Worm (Caenorhabditis elegans) whole organism, L4 larva: Measurements from ENCODE around the gene K10H10.13.
A peak's percentile ranks its signal among the peaks of the same experiment; 100 is the strongest.

Source experiments
- F37D6.2 ChIP-seq: sonication (generic microtip); optimal IDR thresholded peaks from 2 replicates; lab custom pipeline; 2016; ENCODE audit warnings: mild to moderate bottlenecking, missing genetic modification characterization, missing compliant biosample characterization
- Y48G9A.11 ChIP-seq: fragments of 200-800 bp; sonication (Bioruptor generic); IDR thresholded peaks from 2 replicates; pipeline ENCODE4 v1.3.6; 2022; ENCODE audit warnings: missing genetic modification reagents, missing genetic modification characterization, missing compliant biosample characterization
- aha-1 ChIP-seq: fragments of 150-350 bp; peaks from one replicate; lab custom pipeline; 2014; ENCODE audit warnings: missing biosample characterization, missing genetic modification characterization
- ama-1 ChIP-seq: fragments of 150-350 bp; optimal IDR thresholded peaks from 2 replicates; lab custom pipeline; 2014; ENCODE audit warnings: inconsistent platforms, mixed read lengths
- ceh-62 ChIP-seq: sonication (generic microtip); optimal IDR thresholded peaks from 2 replicates; lab custom pipeline; 2017; ENCODE audit warnings: missing biosample characterization, missing genetic modification characterization
- daf-12 ChIP-seq: fragments of 150-350 bp; optimal IDR thresholded peaks from 2 replicates; lab custom pipeline; 2014; ENCODE audit warnings: missing biosample characterization, missing genetic modification reagents, missing genetic modification characterization
- daf-16 ChIP-seq, 3 experiments: sonication (generic microtip); optimal IDR thresholded peaks; 2 replicates each; lab custom pipeline; 2016 to 2017; ENCODE audit warnings: missing genetic modification characterization in 3 of 3, missing genetic modification reagents in 3 of 3, mild to moderate bottlenecking in 2 of 3, missing compliant biosample characterization in 2 of 3, missing biosample characterization in 1 of 3, moderate library complexity in 1 of 3
- daf-19 ChIP-seq: fragments of 200-800 bp; sonication (Bioruptor generic); conservative IDR thresholded peaks from 2 replicates; pipeline ENCODE4 v1.3.6; 2022; ENCODE audit warnings: missing genetic modification characterization, missing compliant biosample characterization
- dmd-6 ChIP-seq: fragments of 200-800 bp; sonication (Bioruptor generic); IDR thresholded peaks from 2 replicates; pipeline ENCODE4 v1.3.6; 2022; ENCODE audit warnings: missing genetic modification reagents, missing genetic modification characterization, missing compliant biosample characterization
- dve-1 ChIP-seq: sonication (generic microtip); optimal IDR thresholded peaks from 2 replicates; lab custom pipeline; 2017; ENCODE audit warnings: antibody characterized with exemption, mild to moderate bottlenecking, missing genetic modification characterization, missing compliant biosample characterization; ENCODE audit not compliant: insufficient read depth
- gei-8 ChIP-seq: fragments of 200-800 bp; sonication (Bioruptor generic); optimal IDR thresholded peaks from 2 replicates; lab custom pipeline; 2018; ENCODE audit warnings: mild to moderate bottlenecking, missing genetic modification characterization, missing compliant biosample characterization
- hif-1 ChIP-seq, 2 experiments: sonication (generic microtip); optimal IDR thresholded peaks; 2 replicates each; lab custom pipeline; 2016 to 2017; ENCODE audit warnings: missing compliant biosample characterization in 2 of 2, missing genetic modification characterization in 2 of 2, missing genetic modification reagents in 2 of 2, missing genotype in 2 of 2, mild to moderate bottlenecking in 1 of 2
- hlh-11 ChIP-seq: fragments of 200-800 bp; sonication (Bioruptor generic); optimal IDR thresholded peaks from 2 replicates; lab custom pipeline; 2018; ENCODE audit warnings: mild to moderate bottlenecking, missing genetic modification characterization, missing compliant biosample characterization
- hlh-30 ChIP-seq: sonication (generic microtip); optimal IDR thresholded peaks from 2 replicates; lab custom pipeline; 2017; ENCODE audit warnings: antibody characterized with exemption, mild to moderate bottlenecking, missing genetic modification characterization, missing compliant biosample characterization; ENCODE audit not compliant: insufficient read depth
- lim-7 ChIP-seq: fragments of 200-800 bp; sonication (Bioruptor generic); IDR thresholded peaks from 2 replicates; pipeline ENCODE4 v1.3.6; 2022; ENCODE audit warnings: missing genetic modification characterization, missing compliant biosample characterization
- lsy-2 ChIP-seq, 2 experiments: fragments of 150-350 bp in 1 of 2; sonication (generic microtip) in 1 of 2; optimal IDR thresholded peaks; 2 replicates each; lab custom pipeline; 2014 to 2017; ENCODE audit warnings: missing biosample characterization in 2 of 2, missing genetic modification characterization in 2 of 2
- mdl-1 ChIP-seq, 2 experiments: fragments of 150-350 bp in 1 of 2; sonication (generic microtip) in 1 of 2; optimal IDR thresholded peaks; 2 replicates each; lab custom pipeline; 2014 to 2017; ENCODE audit warnings: missing biosample characterization in 2 of 2, missing genetic modification characterization in 2 of 2
- mdt-29 ChIP-seq: fragments of 200-800 bp; sonication (Bioruptor generic); IDR thresholded peaks from 2 replicates; pipeline ENCODE4 v1.3.6; 2022; ENCODE audit warnings: missing genetic modification reagents, missing genetic modification characterization, missing compliant biosample characterization
- mep-1 ChIP-seq: fragments of 150-350 bp; sonication (generic microtip); optimal IDR thresholded peaks from 3 replicates; lab custom pipeline; 2014; ENCODE audit warnings: missing biosample characterization, missing genetic modification characterization
- mxl-3 ChIP-seq: fragments of 200-800 bp; sonication (Bioruptor generic); optimal IDR thresholded peaks from 2 replicates; lab custom pipeline; 2018; ENCODE audit warnings: mild to moderate bottlenecking, missing genetic modification characterization, missing compliant biosample characterization
- nhr-102 ChIP-seq: sonication (generic microtip); optimal IDR thresholded peaks from 2 replicates; lab custom pipeline; 2016; ENCODE audit warnings: mild to moderate bottlenecking, missing genetic modification characterization, moderate library complexity, missing compliant biosample characterization
- nhr-25 ChIP-seq: sonication (generic microtip); optimal IDR thresholded peaks from 2 replicates; lab custom pipeline; 2017; ENCODE audit warnings: missing genetic modification characterization, mild to moderate bottlenecking, missing compliant biosample characterization, antibody characterized with exemption, moderate library complexity, borderline replicate concordance; ENCODE audit not compliant: insufficient read depth
- nhr-28 ChIP-seq: fragments of 150-350 bp; optimal IDR thresholded peaks from 2 replicates; lab custom pipeline; 2014; ENCODE audit warnings: missing biosample characterization, missing genetic modification characterization
- nhr-42 ChIP-seq: fragments of 200-800 bp; sonication (Bioruptor generic); IDR thresholded peaks from 2 replicates; pipeline ENCODE4 v1.3.6; 2022; ENCODE audit warnings: missing genetic modification characterization, missing compliant biosample characterization
- nhr-48 ChIP-seq: sonication (generic microtip); optimal IDR thresholded peaks from 2 replicates; lab custom pipeline; 2016; ENCODE audit warnings: mild to moderate bottlenecking, missing genetic modification characterization, missing compliant biosample characterization
- nhr-6 ChIP-seq: fragments of 150-350 bp; optimal IDR thresholded peaks from 2 replicates; lab custom pipeline; 2014; ENCODE audit warnings: missing biosample characterization, missing genetic modification characterization
- nhr-76 ChIP-seq: fragments of 150-350 bp; optimal IDR thresholded peaks from 2 replicates; lab custom pipeline; 2014; ENCODE audit warnings: missing biosample characterization, missing genetic modification characterization
- nhr-77 ChIP-seq: fragments of 150-350 bp; optimal IDR thresholded peaks from 2 replicates; lab custom pipeline; 2014; ENCODE audit warnings: missing biosample characterization, missing genetic modification characterization
- php-3 ChIP-seq: fragments of 200-800 bp; sonication (Bioruptor generic); IDR thresholded peaks from 2 replicates; pipeline ENCODE4 v1.3.6; 2022; ENCODE audit warnings: missing genetic modification reagents, missing genetic modification characterization, missing compliant biosample characterization
- pqm-1 ChIP-seq: sonication (generic microtip); optimal IDR thresholded peaks from 2 replicates; lab custom pipeline; 2017; ENCODE audit warnings: missing biosample characterization, missing genetic modification characterization
- sdz-12 ChIP-seq: fragments of 200-800 bp; sonication (Bioruptor generic); optimal IDR thresholded peaks from 2 replicates; lab custom pipeline; 2018; ENCODE audit warnings: mild to moderate bottlenecking, missing genetic modification characterization, missing compliant biosample characterization
- spr-1 ChIP-seq: sonication (generic microtip); optimal IDR thresholded peaks from 2 replicates; lab custom pipeline; 2016; ENCODE audit warnings: mild to moderate bottlenecking, missing genetic modification characterization, missing compliant biosample characterization
- zfp-3 ChIP-seq: fragments of 200-800 bp; sonication (Bioruptor generic); conservative IDR thresholded peaks from 2 replicates; pipeline ENCODE4 v1.3.6; 2022; ENCODE audit warnings: missing genetic modification reagents, missing genetic modification characterization, missing compliant biosample characterization
- zip-2 ChIP-seq: fragments of 150-350 bp; optimal IDR thresholded peaks from 2 replicates; lab custom pipeline; 2014; ENCODE audit warnings: missing biosample characterization, missing genetic modification characterization
- ztf-11 ChIP-seq: fragments of 150-350 bp; optimal IDR thresholded peaks from 2 replicates; lab custom pipeline; 2014; ENCODE audit warnings: missing biosample characterization, missing genetic modification characterization

Gene K10H10.13

DNA sequence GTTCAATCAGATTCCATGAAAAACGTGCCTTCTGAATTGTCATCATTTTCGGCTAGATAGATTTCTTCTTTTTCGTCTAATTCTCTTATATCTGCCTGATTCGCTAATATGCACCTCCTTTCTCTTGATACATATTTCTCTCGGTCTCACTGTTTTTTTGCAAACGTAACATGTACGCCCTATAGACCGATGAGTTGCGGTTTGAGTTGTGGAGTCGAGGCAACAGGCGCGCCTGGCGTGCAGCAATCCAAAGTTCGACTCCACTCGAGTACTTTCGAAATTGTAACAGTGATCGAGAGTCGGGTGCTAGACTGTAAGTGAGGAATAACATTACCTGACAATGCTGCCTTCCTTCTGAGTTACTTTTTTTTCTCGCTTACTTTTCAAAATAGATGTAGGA, 14.3 kb downstream of the K10H10.13 start (continued):
- TF ChIP-seq mdt-29 (GFP tag; lab: Robert Waterston, UW) (peak; percentile 77; the same call in 1 of the 2 replicates), nhr-102 (peak; percentile 89), nhr-76 (tag; lab: Kevin White, UChicago) (no peak), gei-8 (peak; percentile 89)

ce11 chrII:14495341-14495740, 15.7 kb downstream of the K10H10.13 start:
- peak; percentile 20 for TF ChIP-seq nhr-48 (tag; lab: Kevin White, UChicago)
- no peak for TF ChIP-seq zip-2 (tag; lab: Kevin White, UChicago)
- no peak for TF ChIP-seq php-3 (GFP tag; lab: Robert Waterston, UW)
- no peak for TF ChIP-seq ceh-62 (tag; lab: Kevin White, UChicago)
- no peak for TF ChIP-seq daf-12 (tag; lab: Kevin White, UChicago)
- TF ChIP-seq mep-1 (tag; lab: Kevin White, UChicago): peak; percentile 38
- no peak for TF ChIP-seq lim-7 (GFP tag; lab: Robert Waterston, UW)
- TF ChIP-seq dmd-6 (GFP tag; lab: Robert Waterston, UW): peak; percentile 30
- peak; percentile 4 for TF ChIP-seq ama-1 (lab: Kevin White, UChicago)
- TF ChIP-seq spr-1 (tag; lab: Kevin White, UChicago): no peak
- TF ChIP-seq hlh-11 (tag; lab: Kevin White, UChicago): peak; percentile 43
- TF ChIP-seq pqm-1 (tag; lab: Kevin White, UChicago): no peak
- TF ChIP-seq nhr-42 (GFP tag; lab: Robert Waterston, UW): no peak
- TF ChIP-seq dve-1 (tag; lab: Kevin White, UChicago): peak; percentile 73
- peak in 1 of 2 experiments; percentile 13 for TF ChIP-seq lsy-2 (tag; optimal IDR thresholded peaks at IDR 0.05; lab: Kevin White, UChicago)
- peak; percentile 40 for TF ChIP-seq mxl-3 (GFP tag; lab: Kevin White, UChicago)
- peak; percentile 90 to 97 for TF ChIP-seq hif-1 (tag; optimal IDR thresholded peaks at IDR 0.05; lab: Kevin White, UChicago)
- TF ChIP-seq Y48G9A.11: no peak
- no peak for TF ChIP-seq ztf-11 (tag; lab: Kevin White, UChicago)
- TF ChIP-seq F37D6.2 (tag; lab: Kevin White, UChicago): no peak
- peak; percentile 36 for TF ChIP-seq nhr-6
- peak; percentile 96 for TF ChIP-seq aha-1 (tag; lab: Kevin White, UChicago)
- TF ChIP-seq nhr-28 (tag; lab: Kevin White, UChicago): peak; percentile 64
- no peak for TF ChIP-seq daf-16 (GFP tag; optimal IDR thresholded peaks at IDR 0.05; lab: Kevin White, UChicago)
- peak; percentile 0 for TF ChIP-seq daf-16 (tag; optimal IDR thresholded peaks at IDR 0.05; lab: Kevin White, UChicago)
- peak; percentile 56 for TF ChIP-seq hlh-30 (tag; lab: Kevin White, UChicago)
- peak in 1 of 2 experiments; percentile 48 for TF ChIP-seq mdl-1 (tag; optimal IDR thresholded peaks at IDR 0.05; lab: Kevin White, UChicago)

ce11 chrII:14494464-14494863, 16.6 kb downstream of the K10H10.13 start:
- TF ChIP-seq dve-1 (tag; lab: Kevin White, UChicago): peak; percentile 64
- no peak for TF ChIP-seq daf-19
- TF ChIP-seq hif-1 (tag; optimal IDR thresholded peaks at IDR 0.05; lab: Kevin White, UChicago): peak in 1 of 2 experiments; percentile 82
- peak; percentile 32 for TF ChIP-seq nhr-77 (tag; lab: Kevin White, UChicago)
- TF ChIP-seq nhr-28 (tag; lab: Kevin White, UChicago): peak; percentile 61
- TF ChIP-seq sdz-12 (GFP tag; lab: Kevin White, UChicago): no peak
- TF ChIP-seq nhr-25: no peak
- TF ChIP-seq hlh-11 (tag; lab: Kevin White, UChicago): peak; percentile 17
- no peak for TF ChIP-seq daf-16 (GFP tag; optimal IDR thresholded peaks at IDR 0.05; lab: Kevin White, UChicago)
- peak; percentile 63 for TF ChIP-seq daf-16 (tag; optimal IDR thresholded peaks at IDR 0.05; lab: Kevin White, UChicago)
- TF ChIP-seq, all 104 proteins: peak for 6

- TF ChIP-seq zfp-3 (peak; percentile 9; the same call in 1 of the 2 replicates), gei-8 (no peak), nhr-42 (GFP tag; lab: Robert Waterston, UW) (no peak), daf-12 (tag; lab: Kevin White, UChicago) (no peak)
These were observed 16.9 kb downstream of the K10H10.13 start, which contains the start of gene cysl-2 for ce11 chrII:14494414-14494463. cysl-2 (minus strand) TSS chrII:14494451.
